Worm (Caenorhabditis elegans): Measurements from ENCODE around the gene ncs-1.

ce11 chrX:970072-970471, 7.0 kb upstream of the ncs-1 start, which contains the start of gene C44C1.6:
- TF ChIP-seq hlh-30 (tag; optimal IDR thresholded peaks at IDR 0.05; ENCODE audit: insufficient read depth) = no peak
- TF ChIP-seq ceh-48 (tag; optimal IDR thresholded peaks at IDR 0.05) = no peak
- TF ChIP-seq tbx-2 (tag; optimal IDR thresholded peaks at IDR 0.05) = no peak
- no peak for TF ChIP-seq lin-11 (tag; optimal IDR thresholded peaks at IDR 0.05)
